Fruit fly (Drosophila melanogaster) whole organism, wandering third instar larva: ENCODE measurements around the gene Dnaaf5.

Experiments
- CG32264 ChIP-seq: fragments of 200-800 bp; sonication (Bioruptor generic); optimal IDR thresholded peaks from 2 replicates; lab custom pipeline; 2016; ENCODE audit warnings: missing biosample characterization, missing genetic modification characterization
- CG9705 ChIP-seq: fragments of 200-800 bp; sonication (Bioruptor generic); optimal IDR thresholded peaks from 2 replicates; lab custom pipeline; 2018; ENCODE audit warnings: missing biosample characterization, mild to moderate bottlenecking, missing genetic modification characterization
- Dfd ChIP-seq: fragments of >200 bp; optimal IDR thresholded peaks from 2 replicates; lab custom pipeline; 2017; ENCODE audit warnings: missing biosample characterization, missing genetic modification characterization
- Dif ChIP-seq: fragments of 200-275, 200-300 bp; sonication (Bioruptor generic); optimal IDR thresholded peaks from 2 replicates; lab custom pipeline; 2018; ENCODE audit warnings: missing biosample characterization, missing genetic modification characterization; ENCODE audit not compliant: partially characterized antibody
- GATAd ChIP-seq: sonication (Bioruptor generic); optimal IDR thresholded peaks from 2 replicates; lab custom pipeline; 2016; ENCODE audit warnings: missing biosample characterization, missing genetic modification characterization
- HLH106 ChIP-seq: fragments of 200-800 bp; optimal IDR thresholded peaks from 3 replicates; lab custom pipeline; 2019; ENCODE audit warnings: missing biosample characterization, mild to moderate bottlenecking, missing genetic modification characterization, moderate library complexity
- Hr78 ChIP-seq: fragments of >200 bp; optimal IDR thresholded peaks from 2 replicates; lab custom pipeline; 2017; ENCODE audit warnings: missing biosample characterization, missing genetic modification characterization
- Hr83 ChIP-seq: fragments of 200-300 bp; sonication (Bioruptor generic); optimal IDR thresholded peaks from 2 replicates; lab custom pipeline; 2016; ENCODE audit warnings: missing biosample characterization, mild to moderate bottlenecking, missing genetic modification characterization, moderate library complexity; ENCODE audit not compliant: poor library complexity, severe bottlenecking
- Jra ChIP-seq: sonication (Bioruptor generic); optimal IDR thresholded peaks from 2 replicates; lab custom pipeline; 2016; ENCODE audit warnings: missing biosample characterization, missing genetic modification characterization
- Mio ChIP-seq: sonication (Bioruptor generic); optimal IDR thresholded peaks from 2 replicates; lab custom pipeline; 2016; ENCODE audit warnings: missing biosample characterization, missing genetic modification characterization
- Myc ChIP-seq: fragments of >200 bp; optimal IDR thresholded peaks from 2 replicates; lab custom pipeline; 2017
- N ChIP-seq: fragments of >200 bp; optimal IDR thresholded peaks from 2 replicates; lab custom pipeline; 2018; ENCODE audit warnings: missing biosample characterization, missing external identifiers, missing genetic modification characterization
- OdsH ChIP-seq: fragments of 200-800 bp; sonication (Bioruptor generic); optimal IDR thresholded peaks from 2 replicates; lab custom pipeline; 2016; ENCODE audit warnings: missing biosample characterization, mild to moderate bottlenecking, missing genetic modification characterization
- Rel ChIP-seq, 2 experiments: fragments of 200-800 bp; sonication (Bioruptor generic) in 1 of 2; optimal IDR thresholded peaks; 2 replicates in 1 of 2; 3 replicates in 1 of 2; lab custom pipeline; 2016 to 2019; ENCODE audit warnings: mild to moderate bottlenecking in 2 of 2, missing biosample characterization in 2 of 2, missing genetic modification characterization in 2 of 2, moderate library complexity in 1 of 2
- Sp1 ChIP-seq: fragments of 200-800 bp; sonication (Bioruptor generic); optimal IDR thresholded peaks from 3 replicates; lab custom pipeline; 2019; ENCODE audit warnings: missing biosample characterization, mild to moderate bottlenecking, missing genetic modification characterization, moderate library complexity
- br ChIP-seq: fragments of 200-800 bp; sonication (Bioruptor generic); optimal IDR thresholded peaks from 2 replicates; lab custom pipeline; 2016; ENCODE audit warnings: missing biosample characterization, missing genetic modification characterization
- brk ChIP-seq: fragments of 200-800 bp; sonication (Bioruptor generic); optimal IDR thresholded peaks from 2 replicates; lab custom pipeline; 2016; ENCODE audit warnings: missing biosample characterization, mild to moderate bottlenecking, missing genetic modification characterization
- dsf ChIP-seq: sonication (Bioruptor generic); optimal IDR thresholded peaks from 2 replicates; lab custom pipeline; 2016; ENCODE audit warnings: missing biosample characterization, missing genetic modification characterization, borderline replicate concordance
- ey ChIP-seq: fragments of 200-800 bp; sonication (Bioruptor generic); optimal IDR thresholded peaks from 2 replicates; lab custom pipeline; 2016; ENCODE audit warnings: missing biosample characterization, missing genetic modification characterization
- foxo ChIP-seq, 2 experiments: fragments of 200-800 bp; sonication (Bioruptor generic); optimal IDR thresholded peaks; 2 replicates in 1 of 2; 3 replicates in 1 of 2; lab custom pipeline; 2016 to 2017; ENCODE audit warnings: missing biosample characterization in 2 of 2, missing genetic modification characterization in 2 of 2
- fru ChIP-seq: fragments of 200-800 bp; sonication (Bioruptor generic); optimal IDR thresholded peaks from 3 replicates; lab custom pipeline; 2016; ENCODE audit warnings: missing biosample characterization, mild to moderate bottlenecking, missing genetic modification characterization
- h ChIP-seq: fragments of 200-800 bp; sonication (Bioruptor generic); optimal IDR thresholded peaks from 3 replicates; lab custom pipeline; 2016; ENCODE audit warnings: missing biosample characterization, mild to moderate bottlenecking, missing genetic modification characterization
- jim ChIP-seq: fragments of 175-275, 200-325 bp; sonication (Bioruptor generic); optimal IDR thresholded peaks from 2 replicates; lab custom pipeline; 2016; ENCODE audit warnings: missing biosample characterization, mild to moderate bottlenecking, missing genetic modification characterization
- lola ChIP-seq: fragments of >200 bp; optimal IDR thresholded peaks from 2 replicates; lab custom pipeline; 2017; ENCODE audit warnings: missing biosample characterization, missing genetic modification characterization
- pan ChIP-seq: fragments of >200 bp; optimal IDR thresholded peaks from 2 replicates; lab custom pipeline; 2017
- psq ChIP-seq: fragments of 200-800 bp; sonication (Bioruptor generic); optimal IDR thresholded peaks from 3 replicates; lab custom pipeline; 2017; ENCODE audit warnings: missing biosample characterization, mild to moderate bottlenecking, missing genetic modification characterization, moderate library complexity
- rgr ChIP-seq: fragments of 200-800 bp; sonication (Bioruptor generic); optimal IDR thresholded peaks from 3 replicates; lab custom pipeline; 2016; ENCODE audit warnings: missing biosample characterization, mild to moderate bottlenecking, missing genetic modification characterization
- sage ChIP-seq: fragments of 200-800 bp; sonication (Bioruptor generic); optimal IDR thresholded peaks from 2 replicates; lab custom pipeline; 2016; ENCODE audit warnings: missing biosample characterization, mild to moderate bottlenecking, missing genetic modification characterization
- sv ChIP-seq: fragments of 200-800 bp; sonication (Bioruptor generic); optimal IDR thresholded peaks from 3 replicates; lab custom pipeline; 2016; ENCODE audit warnings: missing biosample characterization, missing genetic modification characterization
- usp ChIP-seq: fragments of >200 bp; optimal IDR thresholded peaks from 2 replicates; lab custom pipeline; 2017; ENCODE audit warnings: missing biosample characterization, missing genetic modification characterization
- woc ChIP-seq: sonication (Bioruptor generic); optimal IDR thresholded peaks from 2 replicates; lab custom pipeline; 2016; ENCODE audit warnings: missing biosample characterization, mild to moderate bottlenecking, missing genetic modification characterization

Gene Dnaaf5

dm6 chr3R:14327113-14327466 is 34.5 kb downstream of the Dnaaf5 start:
- TF ChIP-seq fru (GFP tag; lab: Kevin White, UChicago) = no peak
- TF ChIP-seq Hr83 (GFP tag; lab: Kevin White, UChicago) = no peak
- TF ChIP-seq Rel (GFP tag; optimal IDR thresholded peaks at IDR 0.05; lab: Kevin White, UChicago) = no peak
- no peak for TF ChIP-seq Rel (tag; optimal IDR thresholded peaks at IDR 0.05; lab: Kevin White, UChicago)
- no peak for TF ChIP-seq sv
- no peak for TF ChIP-seq GATAd (GFP tag; lab: Kevin White, UChicago)
- TF ChIP-seq, all 38 proteins: peak for 0

- peak; percentile 13 for TF ChIP-seq jim (GFP tag; lab: Kevin White, UChicago)
- peak; percentile 22 for TF ChIP-seq GATAd (GFP tag; lab: Kevin White, UChicago)
- peak; percentile 63 for TF ChIP-seq Hr83 (GFP tag; lab: Kevin White, UChicago)
- TF ChIP-seq dsf = peak; percentile 48
- peak; percentile 65 for TF ChIP-seq h (GFP tag; lab: Kevin White, UChicago)
- peak; percentile 71 for TF ChIP-seq rgr
- TF ChIP-seq OdsH = peak; percentile 12
- no peak for TF ChIP-seq usp (GFP tag; lab: Kevin White, UChicago)
- peak; percentile 41 for TF ChIP-seq Sp1 (GFP tag; lab: Kevin White, UChicago)
- peak; percentile 5 for TF ChIP-seq CG32264 (GFP tag; lab: Kevin White, UChicago)
- TF ChIP-seq Mio (GFP tag; lab: Kevin White, UChicago) = no peak
- TF ChIP-seq Rel (GFP tag; optimal IDR thresholded peaks at IDR 0.05; lab: Kevin White, UChicago) = no peak
- peak; percentile 53 for TF ChIP-seq Rel (tag; optimal IDR thresholded peaks at IDR 0.05; lab: Kevin White, UChicago)
- peak; percentile 80 for TF ChIP-seq HLH106 (tag; lab: Kevin White, UChicago)
- peak; percentile 51 for TF ChIP-seq psq
- TF ChIP-seq sv = peak; percentile 59
- TF ChIP-seq ey (GFP tag; lab: Kevin White, UChicago) = peak; percentile 52
- TF ChIP-seq foxo (GFP tag; optimal IDR thresholded peaks at IDR 0.05; lab: Kevin White, UChicago) = peak in 1 of 2 experiments; percentile 82
- TF ChIP-seq N (GFP tag; lab: Kevin White, UChicago) = peak; percentile 68
- TF ChIP-seq Dfd (GFP tag; lab: Kevin White, UChicago) = no peak
- no peak for TF ChIP-seq Hr78
- TF ChIP-seq CG9705 (GFP tag; lab: Kevin White, UChicago) = peak; percentile 72
- TF ChIP-seq lola (GFP tag; lab: Kevin White, UChicago) = no peak
Measured at dm6 chr3R:14326250-14327112, 35.1 kb downstream of the Dnaaf5 start, which contains the start of the genes Afti and ATPsynE. TSS of gene Afti (minus strand) at chr3R:14326689. TSS of gene ATPsynE (plus strand) at chr3R:14326947.

- TF ChIP-seq OdsH (no peak), h (GFP tag; lab: Kevin White, UChicago) (no peak), woc (GFP tag; lab: Kevin White, UChicago) (no peak), Jra (GFP tag; lab: Kevin White, UChicago) (no peak), N (GFP tag; lab: Kevin White, UChicago) (no peak), ey (GFP tag; lab: Kevin White, UChicago) (no peak), Dif (GFP tag; lab: Kevin White, UChicago) (no peak), jim (GFP tag; lab: Kevin White, UChicago) (peak; percentile 93), Rel (GFP tag; optimal IDR thresholded peaks at IDR 0.05; lab: Kevin White, UChicago) (no peak), Rel (tag; optimal IDR thresholded peaks at IDR 0.05; lab: Kevin White, UChicago) (peak; percentile 97), lola (GFP tag; lab: Kevin White, UChicago) (no peak), CG9705 (GFP tag; lab: Kevin White, UChicago) (no peak), pan (no peak), sv (no peak), psq (peak; percentile 96), GATAd (GFP tag; lab: Kevin White, UChicago) (no peak), foxo (GFP tag; optimal IDR thresholded peaks at IDR 0.05; lab: Kevin White, UChicago) (no peak)
Measured at dm6 chr3R:14315912-14316444, 45.6 kb downstream of the Dnaaf5 start, which contains the start of gene Set8. TSS of gene Set8 (plus strand) at chr3R:14316038.

dm6 chr3R:14314554-14314953 is 47.0 kb downstream of the Dnaaf5 start, which contains the start of gene Crz:
TSS of gene Crz (plus strand) at chr3R:14314854.
- TF ChIP-seq Myc (lab: Kevin White, UChicago) = no peak
- TF ChIP-seq jim (GFP tag; lab: Kevin White, UChicago) = no peak
- TF ChIP-seq brk (GFP tag; lab: Kevin White, UChicago) = no peak
- no peak for TF ChIP-seq Jra (GFP tag; lab: Kevin White, UChicago)
- no peak for TF ChIP-seq sage (GFP tag; lab: Kevin White, UChicago)
- TF ChIP-seq lola (GFP tag; lab: Kevin White, UChicago) = no peak
- no peak for TF ChIP-seq ey (GFP tag; lab: Kevin White, UChicago)
- no peak for TF ChIP-seq br
- TF ChIP-seq GATAd (GFP tag; lab: Kevin White, UChicago) = no peak
- no peak for TF ChIP-seq h (GFP tag; lab: Kevin White, UChicago)
- TF ChIP-seq Hr78 = no peak
- TF ChIP-seq dsf = no peak
- TF ChIP-seq, all 38 proteins: peak for 0
